Fruit fly (Drosophila melanogaster) whole organism, embryonic: ENCODE results near the gene CG13299.
A peak's percentile ranks its signal among the peaks of the same experiment; 100 is the strongest.

Experiments used
- Adf1 ChIP-seq: fragments of 200-800 bp; sonication (Bioruptor generic); IDR thresholded peaks from 2 replicates; pipeline ENCODE4 v1.3.6; 2022; ENCODE audit warnings: missing biosample characterization, missing genetic modification characterization
- B-H1 ChIP-seq: fragments of 200-800 bp; sonication (Bioruptor generic); IDR thresholded peaks from 3 replicates; pipeline ENCODE4 v1.3.6; 2022; ENCODE audit warnings: missing biosample characterization, missing genetic modification characterization
- CG10979 ChIP-seq: fragments of 200-800 bp; sonication (Bioruptor generic); optimal IDR thresholded peaks from 2 replicates; lab custom pipeline; 2018; ENCODE audit warnings: missing biosample characterization, mild to moderate bottlenecking, missing genetic modification characterization, moderate library complexity
- CG12155 ChIP-seq: fragments of 200-800 bp; sonication (Bioruptor generic); optimal IDR thresholded peaks from 3 replicates; lab custom pipeline; 2016; ENCODE audit warnings: missing biosample characterization, missing genetic modification characterization
- CG13287 ChIP-seq: fragments of 200-800 bp; sonication (Bioruptor generic); IDR thresholded peaks from 2 replicates; pipeline ENCODE4 v1.3.6; 2022; ENCODE audit warnings: missing biosample characterization, missing genetic modification characterization; ENCODE audit not compliant: partially characterized antibody
- CG15479 ChIP-seq: fragments of 200-800 bp; sonication (Bioruptor generic); optimal IDR thresholded peaks from 3 replicates; lab custom pipeline; 2019; ENCODE audit warnings: missing biosample characterization, mild to moderate bottlenecking, missing genetic modification characterization, moderate library complexity
- CG17912 ChIP-seq: fragments of 200-800 bp; sonication (Bioruptor generic); optimal IDR thresholded peaks from 2 replicates; lab custom pipeline; 2018; ENCODE audit warnings: missing biosample characterization, mild to moderate bottlenecking, missing genetic modification characterization
- CG2199 ChIP-seq: fragments of 200-800 bp; sonication (Bioruptor generic); IDR thresholded peaks from 3 replicates; pipeline ENCODE4 v1.3.6; 2022; ENCODE audit warnings: missing biosample characterization, missing genetic modification characterization
- CG2875 ChIP-seq: fragments of 200-800 bp; sonication (Bioruptor generic); optimal IDR thresholded peaks from 2 replicates; lab custom pipeline; 2017; ENCODE audit warnings: missing biosample characterization, mild to moderate bottlenecking, missing genetic modification characterization, missing genetic modification reagents
- CG34422 ChIP-seq: fragments of 200-800 bp; sonication (Bioruptor generic); IDR thresholded peaks from 3 replicates; pipeline ENCODE4 v1.3.6; 2022; ENCODE audit warnings: missing biosample characterization, missing genetic modification characterization
- CG3838 ChIP-seq: fragments of 200-800 bp; sonication (Bioruptor generic); optimal IDR thresholded peaks from 3 replicates; lab custom pipeline; 2016; ENCODE audit warnings: missing biosample characterization, missing genetic modification characterization
- CG4424 ChIP-seq: fragments of 200-800 bp; sonication (Bioruptor generic); optimal IDR thresholded peaks from 3 replicates; lab custom pipeline; 2016; ENCODE audit warnings: missing biosample characterization, missing genetic modification characterization
- CG4820 ChIP-seq: fragments of 200-800 bp; sonication (Bioruptor generic); optimal IDR thresholded peaks from 3 replicates; lab custom pipeline; 2016; ENCODE audit warnings: missing biosample characterization, missing genetic modification characterization
- CG6765 ChIP-seq: fragments of 200-800 bp; sonication (Bioruptor generic); optimal IDR thresholded peaks from 3 replicates; lab custom pipeline; 2017; ENCODE audit warnings: missing biosample characterization, mild to moderate bottlenecking, missing genetic modification characterization
- CG7745 ChIP-seq: fragments of 200-800 bp; sonication (Bioruptor generic); optimal IDR thresholded peaks from 2 replicates; lab custom pipeline; 2018; ENCODE audit warnings: missing biosample characterization, mild to moderate bottlenecking, missing genetic modification characterization, moderate library complexity
- CG9609 ChIP-seq: fragments of 200-800 bp; sonication (Bioruptor generic); optimal IDR thresholded peaks from 3 replicates; lab custom pipeline; 2016; ENCODE audit warnings: missing biosample characterization, missing genetic modification characterization
- Deaf1 ChIP-seq: fragments of 200-800 bp; optimal IDR thresholded peaks from 3 replicates; lab custom pipeline; 2019; ENCODE audit warnings: missing biosample characterization, mild to moderate bottlenecking, missing genetic modification characterization, moderate library complexity
- Dll ChIP-seq: fragments of 200-800 bp; sonication (Bioruptor generic); IDR thresholded peaks from 4 replicates; pipeline ENCODE4 v1.3.6; 2022; ENCODE audit warnings: missing biosample characterization, missing genetic modification characterization; ENCODE audit not compliant: partially characterized antibody
- Doc3 ChIP-seq: fragments of 200-800 bp; sonication (Bioruptor generic); IDR thresholded peaks from 3 replicates; pipeline ENCODE4 v1.3.6; 2022; ENCODE audit warnings: missing biosample characterization, missing genetic modification characterization; ENCODE audit not compliant: partially characterized antibody
- Drgx ChIP-seq: fragments of 200-800 bp; sonication (Bioruptor generic); IDR thresholded peaks from 2 replicates; pipeline ENCODE4 v1.3.6; 2022; ENCODE audit warnings: missing biosample characterization, missing genetic modification characterization
- E2f1 ChIP-seq: fragments of 200-800 bp; sonication (Bioruptor generic); IDR thresholded peaks from 2 replicates; pipeline ENCODE4 v1.3.6; 2022; ENCODE audit warnings: missing biosample characterization, missing genetic modification characterization
- Eip74EF ChIP-seq, 2 experiments: fragments of 200-800 bp in 1 of 2; fragments of >200 bp in 1 of 2; sonication (Bioruptor generic) in 1 of 2; optimal IDR thresholded peaks; 2 replicates each; lab custom pipeline; 2017 to 2019; ENCODE audit warnings: missing biosample characterization in 2 of 2, missing genetic modification characterization in 2 of 2, mild to moderate bottlenecking in 1 of 2, moderate library complexity in 1 of 2
- Fer1 ChIP-seq: fragments of 200-800 bp; sonication (Bioruptor generic); optimal IDR thresholded peaks from 2 replicates; lab custom pipeline; 2017; ENCODE audit warnings: missing biosample characterization, mild to moderate bottlenecking, missing genetic modification characterization
- HLH3B ChIP-seq: fragments of 200-800 bp; sonication (Bioruptor generic); IDR thresholded peaks from 2 replicates; pipeline ENCODE4 v1.3.6; 2022; ENCODE audit warnings: missing biosample characterization, missing genetic modification characterization
- MESR4 ChIP-seq: fragments of 200-800 bp; sonication (Bioruptor generic); optimal IDR thresholded peaks from 2 replicates; lab custom pipeline; 2018; ENCODE audit warnings: missing biosample characterization, mild to moderate bottlenecking, missing genetic modification characterization, moderate library complexity
- PHDP ChIP-seq: fragments of 200-800 bp; sonication (Bioruptor generic); optimal IDR thresholded peaks from 3 replicates; lab custom pipeline; 2018; ENCODE audit warnings: missing biosample characterization, mild to moderate bottlenecking, missing genetic modification characterization, moderate library complexity
- Sox102F ChIP-seq: fragments of 200-800 bp; sonication (Bioruptor generic); optimal IDR thresholded peaks from 2 replicates; lab custom pipeline; 2018; ENCODE audit warnings: missing biosample characterization, mild to moderate bottlenecking, missing genetic modification characterization, moderate library complexity
- ara ChIP-seq: fragments of 200-800 bp; sonication (Bioruptor generic); IDR thresholded peaks from 2 replicates; pipeline ENCODE4 v1.3.6; 2022; ENCODE audit warnings: missing biosample characterization, missing genetic modification characterization
- az2 ChIP-seq: fragments of 200-800 bp; sonication (Bioruptor generic); optimal IDR thresholded peaks from 3 replicates; lab custom pipeline; 2016; ENCODE audit warnings: missing biosample characterization, missing genetic modification characterization
- cg ChIP-seq: fragments of 200-800 bp; sonication (Bioruptor generic); optimal IDR thresholded peaks from 3 replicates; lab custom pipeline; 2019; ENCODE audit warnings: missing biosample characterization, mild to moderate bottlenecking, missing genetic modification characterization, moderate library complexity
- chinmo ChIP-seq: fragments of 200-800 bp; sonication (Bioruptor generic); IDR thresholded peaks from 4 replicates; pipeline ENCODE4 v1.3.6; 2022; ENCODE audit warnings: missing biosample characterization, missing genetic modification characterization; ENCODE audit not compliant: partially characterized antibody
- corto ChIP-seq: fragments of 200-800 bp; sonication (Bioruptor generic); optimal IDR thresholded peaks from 2 replicates; lab custom pipeline; 2016; ENCODE audit warnings: missing biosample characterization, mild to moderate bottlenecking, missing genetic modification characterization, moderate library complexity
- insv ChIP-seq, 2 experiments: fragments of 200-800 bp; sonication (Bioruptor generic); optimal IDR thresholded peaks; 3 replicates each; lab custom pipeline; 2016 to 2018; ENCODE audit warnings: missing biosample characterization in 2 of 2, missing genetic modification characterization in 2 of 2
- inv ChIP-seq: fragments of 200-800 bp; sonication (Bioruptor generic); IDR thresholded peaks from 2 replicates; pipeline ENCODE4 v1.3.6; 2022; ENCODE audit warnings: missing biosample characterization, missing genetic modification characterization; ENCODE audit not compliant: partially characterized antibody
- kah ChIP-seq: fragments of 200-800 bp; sonication (Bioruptor generic); optimal IDR thresholded peaks from 2 replicates; lab custom pipeline; 2018; ENCODE audit warnings: missing biosample characterization, mild to moderate bottlenecking, missing genetic modification characterization
- kay ChIP-seq: fragments of 200-800 bp; sonication (Bioruptor generic); optimal IDR thresholded peaks from 2 replicates; lab custom pipeline; 2016; ENCODE audit warnings: missing biosample characterization, missing genetic modification characterization
- kni ChIP-seq: fragments of 200-800 bp; sonication (Bioruptor generic); optimal IDR thresholded peaks from 3 replicates; lab custom pipeline; 2017; ENCODE audit warnings: mild to moderate bottlenecking, missing biosample characterization, missing genetic modification reagents, missing genetic modification characterization
- lab ChIP-seq: fragments of 200-800 bp; sonication (Bioruptor generic); optimal IDR thresholded peaks from 3 replicates; lab custom pipeline; 2017; ENCODE audit warnings: missing biosample characterization, missing genetic modification characterization, mild to moderate bottlenecking, moderate library complexity, missing genetic modification reagents
- lbe ChIP-seq: fragments of 200-800 bp; sonication (Bioruptor generic); optimal IDR thresholded peaks from 2 replicates; lab custom pipeline; 2016; ENCODE audit warnings: missing biosample characterization, mild to moderate bottlenecking, missing genetic modification characterization
- nau ChIP-seq: fragments of 200-800 bp; sonication (Bioruptor generic); optimal IDR thresholded peaks from 3 replicates; lab custom pipeline; 2017; ENCODE audit warnings: missing biosample characterization, mild to moderate bottlenecking, missing genetic modification characterization, missing genetic modification reagents
- nom ChIP-seq: fragments of 200-800 bp; sonication (Bioruptor generic); optimal IDR thresholded peaks from 2 replicates; lab custom pipeline; 2017; ENCODE audit warnings: missing biosample characterization, missing genetic modification characterization, mild to moderate bottlenecking, moderate library complexity, missing genetic modification reagents
- oc ChIP-seq: fragments of 200-800 bp; sonication (Bioruptor generic); optimal IDR thresholded peaks from 2 replicates; lab custom pipeline; 2018; ENCODE audit warnings: missing biosample characterization, mild to moderate bottlenecking, missing genetic modification characterization, moderate library complexity
- psq ChIP-seq: fragments of 200-800 bp; sonication (Bioruptor generic); optimal IDR thresholded peaks from 2 replicates; lab custom pipeline; 2017; ENCODE audit warnings: missing biosample characterization, missing genetic modification characterization
- sens ChIP-seq: fragments of 200-800 bp; sonication (Bioruptor generic); peaks from one replicate; lab custom pipeline; 2016; ENCODE audit warnings: missing biosample characterization, missing genetic modification characterization
- so ChIP-seq: fragments of 200-800 bp; sonication (Bioruptor generic); IDR thresholded peaks from 3 replicates; pipeline ENCODE4 v1.3.6; 2022; ENCODE audit warnings: missing biosample characterization, missing genetic modification characterization
- unc-4 ChIP-seq: fragments of 200-800 bp; sonication (Bioruptor generic); IDR thresholded peaks from 2 replicates; pipeline ENCODE4 v1.3.6; 2022; ENCODE audit warnings: missing biosample characterization, missing genetic modification characterization; ENCODE audit not compliant: partially characterized antibody

The CG13299 gene

DNA sequence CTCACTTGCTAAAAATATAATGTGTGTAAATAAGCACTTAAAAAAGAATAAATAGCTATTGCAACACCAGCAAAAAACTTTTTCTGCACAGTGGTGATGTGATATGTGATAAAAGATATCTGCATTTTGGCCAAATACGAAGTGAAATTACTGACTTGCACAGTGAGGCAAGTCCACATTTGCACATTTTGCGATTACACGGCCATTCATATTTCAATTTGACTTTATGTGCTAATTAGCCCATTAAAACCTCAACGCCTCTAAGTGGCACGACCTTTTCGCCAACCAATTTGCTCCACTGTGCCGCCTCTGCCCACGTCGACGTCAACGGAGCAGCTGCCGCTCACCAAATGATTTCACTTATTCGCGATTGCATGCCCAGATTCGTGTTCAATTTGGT, 12.0 kb downstream of the CG13299 start, which contains the start of gene CG33946 (continued):
- no peak for TF ChIP-seq corto (GFP tag; lab: Kevin White, UChicago)
- peak; percentile 43 for TF ChIP-seq CG9609 (GFP tag; lab: Kevin White, UChicago)
- peak; percentile 35 for TF ChIP-seq CG4424 (GFP tag; lab: Kevin White, UChicago)
- peak; percentile 23 for TF ChIP-seq az2 (GFP tag; lab: Kevin White, UChicago)
- TF ChIP-seq HLH3B = 0 out of 2 replicates have a peak, but pooled peaks have one; percentile 42

DNA sequence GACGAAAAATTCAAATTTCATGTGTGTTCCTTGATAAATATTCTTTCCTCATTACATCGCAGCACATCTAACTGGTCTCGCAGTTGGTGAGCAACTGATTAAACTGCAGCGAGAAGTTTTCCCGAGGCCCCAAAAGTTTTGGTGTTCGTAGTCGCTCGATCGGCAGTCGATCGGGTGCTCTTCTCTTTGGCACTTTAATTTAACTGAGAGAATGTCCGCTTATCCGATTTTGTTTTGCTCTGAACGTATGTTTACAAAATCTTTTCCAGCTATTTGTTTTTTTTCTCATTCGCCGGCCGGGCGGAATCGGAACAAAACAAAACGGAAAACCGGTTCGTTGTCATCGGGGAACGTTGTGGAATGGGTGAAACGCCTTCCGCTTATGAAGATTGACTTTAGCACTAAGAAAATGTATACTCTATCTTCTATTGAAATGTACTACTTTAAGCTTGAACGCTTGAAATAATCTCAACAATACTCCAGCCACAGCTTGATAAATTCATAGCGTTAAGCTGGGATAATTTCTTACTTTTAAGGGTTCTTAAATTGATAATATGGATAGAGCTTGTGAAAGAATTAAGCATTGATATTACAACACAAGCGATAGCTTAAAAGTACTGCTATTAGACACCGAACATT, 13.5 kb downstream of the CG13299 start:
- TF ChIP-seq CG13287 (GFP tag; lab: Robert Waterston, UW) (peak; percentile 68), B-H1 (GFP tag; lab: Robert Waterston, UW) (no peak), sens (GFP tag; lab: Kevin White, UChicago) (peak; percentile 87), nau (peak; percentile 16), CG34422 (GFP tag; lab: Robert Waterston, UW) (peak; percentile 95; the same call in 2 of the 3 replicates), Eip74EF (GFP tag; optimal IDR thresholded peaks at IDR 0.05; lab: Kevin White, UChicago) (peak in 1 of 2 experiments; percentile 63), CG3838 (GFP tag; lab: Kevin White, UChicago) (no peak), kay (no peak), Adf1 (GFP tag; lab: Robert Waterston, UW) (no peak), insv (GFP tag; optimal IDR thresholded peaks at IDR 0.05; lab: Kevin White, UChicago) (peak in 1 of 2 experiments; percentile 4), CG15479 (no peak), Fer1 (GFP tag; lab: Kevin White, UChicago) (peak; percentile 39), Doc3 (no peak), psq (peak; percentile 96), CG6765 (GFP tag; lab: Kevin White, UChicago) (no peak), CG4820 (GFP tag; lab: Kevin White, UChicago) (no peak), Drgx (GFP tag; lab: Robert Waterston, UW) (peak; percentile 55), Sox102F (GFP tag; lab: Kevin White, UChicago) (no peak), Deaf1 (tag; lab: Kevin White, UChicago) (peak; percentile 96), chinmo (GFP tag; lab: Robert Waterston, UW) (peak; percentile 93), unc-4 (peak; percentile 33), kni (GFP tag; lab: Kevin White, UChicago) (peak; percentile 40), CG17912 (peak; percentile 13), E2f1 (GFP tag; lab: Robert Waterston, UW) (no peak), CG2875 (GFP tag; lab: Kevin White, UChicago) (peak; percentile 1), nom (peak; percentile 68), PHDP (peak; percentile 43), inv (no peak), so (GFP tag; lab: Robert Waterston, UW) (peak; percentile 47; the same call in 1 of the 3 replicates), ara (GFP tag; lab: Robert Waterston, UW) (no peak), CG10979 (tag; lab: Kevin White, UChicago) (peak; percentile 10), MESR4 (GFP tag; lab: Kevin White, UChicago) (no peak), CG2199 (GFP tag; lab: Robert Waterston, UW) (peak; percentile 57; the same call in 1 of the 3 replicates), Dll (GFP tag; lab: Robert Waterston, UW) (peak; percentile 57; the same call in 2 of the 4 replicates), cg (GFP tag; lab: Kevin White, UChicago) (peak; percentile 7), lab (peak; percentile 13), CG12155 (GFP tag; lab: Kevin White, UChicago) (peak; percentile 89), CG7745 (tag; lab: Kevin White, UChicago) (peak; percentile 29), kah (GFP tag; lab: Kevin White, UChicago) (peak; percentile 29), lbe (GFP tag; lab: Kevin White, UChicago) (peak; percentile 44), oc (tag; lab: Kevin White, UChicago) (peak; percentile 29)
